Worm (Caenorhabditis elegans): Measurements from ENCODE around the gene clec-212.

clec-212 gene

ce11 chrV:7575563-7575962, 5.4 kb upstream of the clec-212 start, which contains the start of the genes snu-66 and ints-9 (continued):
- TF ChIP-seq elt-3 (tag; optimal IDR thresholded peaks at IDR 0.05) (no peak), nhr-25 (tag; optimal IDR thresholded peaks at IDR 0.05) (peak; percentile 38)

ce11 chrV:7570955-7571354, 765 bp upstream of the clec-212 start, which contains the start of gene F19F10.14:
Gene F19F10.14, minus strand, starts transcription at chrV:7571055.
- TF ChIP-seq nhr-12 (tag; optimal IDR thresholded peaks at IDR 0.05) (no peak), egl-27 (tag; optimal IDR thresholded peaks at IDR 0.05) (no peak), nhr-25 (tag; optimal IDR thresholded peaks at IDR 0.05) (no peak), snpc-4 (tag; optimal IDR thresholded peaks at IDR 0.05) (no peak), ZK546.5 (tag; optimal IDR thresholded peaks at IDR 0.05) (no peak), ceh-28 (tag; optimal IDR thresholded peaks at IDR 0.05) (no peak), unc-39 (tag; optimal IDR thresholded peaks at IDR 0.05) (no peak), nfya-1 (tag; optimal IDR thresholded peaks at IDR 0.05; ENCODE audit: insufficient read depth) (no peak), eor-1 (tag; optimal IDR thresholded peaks at IDR 0.05) (no peak), ztf-11 (tag; optimal IDR thresholded peaks at IDR 0.05) (no peak), mml-1 (tag; optimal IDR thresholded peaks at IDR 0.05) (no peak), hmg-11 (tag; optimal IDR thresholded peaks at IDR 0.05) (no peak), skn-1 (tag; optimal IDR thresholded peaks at IDR 0.05) (no peak), R02D3.7 (tag; optimal IDR thresholded peaks at IDR 0.05) (no peak), elt-3 (tag; optimal IDR thresholded peaks at IDR 0.05) (no peak), pqm-1 (tag; optimal IDR thresholded peaks at IDR 0.05) (no peak)

- TF ChIP-seq nhr-25 (tag; optimal IDR thresholded peaks at IDR 0.05) (no peak), daf-12 (tag; optimal IDR thresholded peaks at IDR 0.05) (no peak), skn-1 (tag; optimal IDR thresholded peaks at IDR 0.05) (no peak), egl-5 (tag; optimal IDR thresholded peaks at IDR 0.05) (no peak), sea-2 (GFP tag; optimal IDR thresholded peaks at IDR 0.05) (no peak), pha-4 (tag; optimal IDR thresholded peaks at IDR 0.05) (no peak), nhr-237 (tag; optimal IDR thresholded peaks at IDR 0.05) (no peak), jun-1 (tag; optimal IDR thresholded peaks at IDR 0.05) (no peak), nhr-43 (tag; optimal IDR thresholded peaks at IDR 0.05; ENCODE audit: poor library complexity, severe bottlenecking) (no peak), nhr-28 (tag; optimal IDR thresholded peaks at IDR 0.05) (no peak), ceh-28 (tag; optimal IDR thresholded peaks at IDR 0.05) (no peak), pqm-1 (tag; optimal IDR thresholded peaks at IDR 0.05) (no peak)
These were observed 7.2 kb downstream of the clec-212 start, which contains the start of gene F19F10.1 for ce11 chrV:7562947-7563346. Gene F19F10.1, plus strand, starts transcription at chrV:7563247.

- no peak for TF ChIP-seq fkh-10 (GFP tag; optimal IDR thresholded peaks at IDR 0.05)
- TF ChIP-seq unc-39 (tag; optimal IDR thresholded peaks at IDR 0.05) = no peak
- no peak for TF ChIP-seq fkh-2 (tag; optimal IDR thresholded peaks at IDR 0.05)
- no peak for TF ChIP-seq lsy-12 (tag; optimal IDR thresholded peaks at IDR 0.05)
- no peak for TF ChIP-seq nhr-11 (tag; optimal IDR thresholded peaks at IDR 0.05)
- no peak for TF ChIP-seq eor-1 (tag; optimal IDR thresholded peaks at IDR 0.05)
- TF ChIP-seq sea-2 (GFP tag; optimal IDR thresholded peaks at IDR 0.05) = no peak
- TF ChIP-seq ceh-28 (tag; optimal IDR thresholded peaks at IDR 0.05) = no peak
- no peak for TF ChIP-seq ama-1 (optimal IDR thresholded peaks at IDR 0.05)
- no peak for TF ChIP-seq snpc-4 (tag; optimal IDR thresholded peaks at IDR 0.05)
These were observed 11.5 kb downstream of the clec-212 start, which contains the start of gene ets-7 for ce11 chrV:7558693-7559092. Gene ets-7, minus strand, starts transcription at chrV:7558793.

- no peak for TF ChIP-seq ztf-11 (tag; optimal IDR thresholded peaks at IDR 0.05)
- no peak for TF ChIP-seq elt-1 (tag; optimal IDR thresholded peaks at IDR 0.05)
- TF ChIP-seq aly-2 (tag; optimal IDR thresholded peaks at IDR 0.05) = no peak
- TF ChIP-seq ceh-16 (tag; optimal IDR thresholded peaks at IDR 0.05) = no peak
- no peak for TF ChIP-seq egl-27 (tag; optimal IDR thresholded peaks at IDR 0.05)
- no peak for TF ChIP-seq daf-12 (tag; optimal IDR thresholded peaks at IDR 0.05)
- no peak for TF ChIP-seq eor-1 (tag; optimal IDR thresholded peaks at IDR 0.05)
- no peak for TF ChIP-seq jun-1 (tag; optimal IDR thresholded peaks at IDR 0.05)
- no peak for TF ChIP-seq nhr-43 (tag; optimal IDR thresholded peaks at IDR 0.05; ENCODE audit: poor library complexity, severe bottlenecking)
These were observed 14.3 kb downstream of the clec-212 start for ce11 chrV:7555875-7556274.

ce11 chrV:7553873-7554362, 16.3 kb downstream of the clec-212 start, which contains the start of gene ttr-10:
Gene ttr-10, minus strand, starts transcription at chrV:7553923.
- no peak for TF ChIP-seq ztf-4 (tag; optimal IDR thresholded peaks at IDR 0.05)
- TF ChIP-seq aly-2 (tag; optimal IDR thresholded peaks at IDR 0.05) = no peak
- no peak for TF ChIP-seq ceh-9 (tag; optimal IDR thresholded peaks at IDR 0.05)
